Comparison of ENCODE assay signal across 6 fruit fly cellular contexts in the genomic region with DNA sequence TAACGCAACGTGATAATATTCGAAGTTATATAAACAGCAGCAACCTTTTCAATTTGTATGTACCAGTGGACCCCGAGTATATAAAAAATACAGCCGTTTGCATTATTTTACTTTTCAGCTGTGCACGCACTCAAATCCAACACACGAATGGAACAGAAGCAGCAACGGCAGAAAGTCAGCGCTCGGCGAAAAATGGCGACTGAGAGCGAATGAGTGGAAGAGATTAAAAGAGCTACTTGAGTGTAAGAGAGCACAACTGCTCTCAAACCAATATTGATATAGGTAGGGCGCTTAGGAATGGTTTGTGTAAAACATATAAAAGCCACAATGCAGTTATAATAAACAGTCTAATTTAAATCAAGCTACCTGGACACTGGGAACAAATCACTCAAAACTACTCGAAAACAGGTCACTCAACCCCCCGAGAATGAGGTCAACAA.
TF ChIP-seq lines count a peak whose summit lies in the region.

No protein-coding gene starts in this region.

- TF ChIP-seq CTCF in whole organism, embryonic (GFP tag; optimal IDR thresholded peaks at IDR 0.05; lab: Kevin White, UChicago): no peak

TF ChIP-seq in whole organism, 6 proteins besides CTCF, POLR2A, EP300 and RAD21:
- TF ChIP-seq EcR (GFP tag; optimal IDR thresholded peaks at IDR 0.05; lab: Kevin White, UChicago) (peak; percentile 76 to 78), psq (optimal IDR thresholded peaks at IDR 0.05; lab: Kevin White, UChicago) (no peak)

TF ChIP-seq in whole organism, adult, 20 proteins besides CTCF, POLR2A, EP300 and RAD21 (continues in another document):
- peak; percentile 41 for TF ChIP-seq CG7045 (GFP tag; optimal IDR thresholded peaks at IDR 0.05; lab: Kevin White, UChicago)
- peak; percentile 57 for TF ChIP-seq CG33017 (tag; optimal IDR thresholded peaks at IDR 0.05; lab: Kevin White, UChicago)
- peak; percentile 64 for TF ChIP-seq bab1 (GFP tag; optimal IDR thresholded peaks at IDR 0.05; lab: Kevin White, UChicago)
- TF ChIP-seq CG1620 (GFP tag; optimal IDR thresholded peaks at IDR 0.05; lab: Kevin White, UChicago): peak; percentile 43
- TF ChIP-seq cnc (optimal IDR thresholded peaks at IDR 0.05; lab: Kevin White, UChicago): no peak
- TF ChIP-seq CG5204 (GFP tag; optimal IDR thresholded peaks at IDR 0.05; lab: Kevin White, UChicago): peak; percentile 46
- TF ChIP-seq Clk (GFP tag; optimal IDR thresholded peaks at IDR 0.05; lab: Kevin White, UChicago): peak; percentile 5
- no peak for TF ChIP-seq toe (GFP tag; optimal IDR thresholded peaks at IDR 0.05; lab: Kevin White, UChicago)
- peak; percentile 84 for TF ChIP-seq tj (GFP tag; optimal IDR thresholded peaks at IDR 0.05; lab: Kevin White, UChicago)
- no peak for TF ChIP-seq ovo (GFP tag; optimal IDR thresholded peaks at IDR 0.05; lab: Kevin White, UChicago)
- TF ChIP-seq cic (GFP tag; optimal IDR thresholded peaks at IDR 0.05; lab: Kevin White, UChicago): peak; percentile 3
- TF ChIP-seq Crg-1 (GFP tag; optimal IDR thresholded peaks at IDR 0.05; lab: Kevin White, UChicago): peak; percentile 78
- peak; percentile 50 for TF ChIP-seq CG12768 (GFP tag; optimal IDR thresholded peaks at IDR 0.05; lab: Kevin White, UChicago)
- TF ChIP-seq kay (GFP tag; lab: Kevin White, UChicago; ENCODE audit: borderline replicate concordance): no peak
- TF ChIP-seq Hr96 (GFP tag; optimal IDR thresholded peaks at IDR 0.05; lab: Kevin White, UChicago): peak; percentile 47
- peak; percentile 55 for TF ChIP-seq CG7101 (tag; optimal IDR thresholded peaks at IDR 0.05; lab: Kevin White, UChicago)
- TF ChIP-seq Mnt (GFP tag; optimal IDR thresholded peaks at IDR 0.05; lab: Kevin White, UChicago): peak; percentile 48

TF ChIP-seq in whole organism, embryonic, 481 proteins besides CTCF, POLR2A, EP300 and RAD21 (continues in another document):
- TF ChIP-seq Oli (tag; optimal IDR thresholded peaks at IDR 0.05; lab: Kevin White, UChicago) (peak; percentile 11), sqz (GFP tag; optimal IDR thresholded peaks at IDR 0.05; lab: Kevin White, UChicago) (peak; percentile 73), p53 (GFP tag; optimal IDR thresholded peaks at IDR 0.05; lab: Kevin White, UChicago) (no peak), CG10959 (GFP tag; IDR thresholded peaks at IDR 0.05; lab: Robert Waterston, UW) (no peak), kay (GFP tag; optimal IDR thresholded peaks at IDR 0.05; lab: Kevin White, UChicago) (peak; percentile 3), nau (GFP tag; optimal IDR thresholded peaks at IDR 0.05; lab: Kevin White, UChicago) (peak; percentile 91), CG1529 (GFP tag; optimal IDR thresholded peaks at IDR 0.05; lab: Kevin White, UChicago) (peak; percentile 70), vnd (GFP tag; IDR thresholded peaks at IDR 0.05; lab: Robert Waterston, UW; ENCODE audit: partially characterized antibody) (no peak), D19A (tag; optimal IDR thresholded peaks at IDR 0.05; lab: Kevin White, UChicago) (peak; percentile 35), toy (GFP tag; IDR thresholded peaks at IDR 0.05; lab: Robert Waterston, UW) (no peak), CG18476 (GFP tag; optimal IDR thresholded peaks at IDR 0.05; lab: Kevin White, UChicago) (peak; percentile 43), Ets97D (GFP tag; optimal IDR thresholded peaks at IDR 0.05; lab: Kevin White, UChicago) (no peak), CG2120 (GFP tag; optimal IDR thresholded peaks at IDR 0.05; lab: Kevin White, UChicago) (peak; percentile 6), CG12071 (GFP tag; optimal IDR thresholded peaks at IDR 0.05; lab: Kevin White, UChicago) (peak; percentile 87), Asciz (GFP tag; optimal IDR thresholded peaks at IDR 0.05; lab: Kevin White, UChicago) (peak; percentile 82), CG32532 (GFP tag; IDR thresholded peaks at IDR 0.05; lab: Robert Waterston, UW) (no peak), Xrp1 (GFP tag; IDR thresholded peaks at IDR 0.05; lab: Robert Waterston, UW) (peak; percentile 54)

TF ChIP-seq in whole organism, prepupa, 60 proteins besides CTCF, POLR2A, EP300 and RAD21 (continues in another document):
- TF ChIP-seq svp (GFP tag; lab: Kevin White, UChicago) (no peak), Hr39 (GFP tag; optimal IDR thresholded peaks at IDR 0.05; lab: Kevin White, UChicago) (no peak), CG32006 (GFP tag; optimal IDR thresholded peaks at IDR 0.05; lab: Kevin White, UChicago) (peak; percentile 19), vri (GFP tag; optimal IDR thresholded peaks at IDR 0.05; lab: Kevin White, UChicago) (peak; percentile 68), esn (GFP tag; optimal IDR thresholded peaks at IDR 0.05; lab: Kevin White, UChicago) (peak; percentile 46), CG6808 (GFP tag; optimal IDR thresholded peaks at IDR 0.05; lab: Kevin White, UChicago) (peak; percentile 49), OdsH (GFP tag; optimal IDR thresholded peaks at IDR 0.05; lab: Kevin White, UChicago) (peak; percentile 2), topi (GFP tag; optimal IDR thresholded peaks at IDR 0.05; lab: Kevin White, UChicago) (peak; percentile 32), Ets96B (tag; optimal IDR thresholded peaks at IDR 0.05; lab: Kevin White, UChicago) (peak; percentile 4), Blimp-1 (GFP tag; optimal IDR thresholded peaks at IDR 0.05; lab: Kevin White, UChicago) (no peak), Eip93F (GFP tag; optimal IDR thresholded peaks at IDR 0.05; lab: Kevin White, UChicago) (no peak), Eip78C (GFP tag; lab: Kevin White, UChicago) (peak; percentile 84), CG6854 (GFP tag; optimal IDR thresholded peaks at IDR 0.05; lab: Kevin White, UChicago) (peak; percentile 91), pdm3 (GFP tag; optimal IDR thresholded peaks at IDR 0.05; lab: Kevin White, UChicago) (peak; percentile 11), Hr38 (GFP tag; optimal IDR thresholded peaks at IDR 0.05; lab: Kevin White, UChicago) (no peak), CG8632 (GFP tag; optimal IDR thresholded peaks at IDR 0.05; lab: Kevin White, UChicago) (peak; percentile 52), Gug (GFP tag; IDR thresholded peaks at IDR 0.05; lab: Robert Waterston, UW) (no peak), CG10669 (GFP tag; optimal IDR thresholded peaks at IDR 0.05; lab: Kevin White, UChicago) (no peak), Hr4 (GFP tag; optimal IDR thresholded peaks at IDR 0.05; lab: Kevin White, UChicago) (no peak)

TF ChIP-seq in whole organism, pupa, 21 proteins besides CTCF, POLR2A, EP300 and RAD21 (continues in another document):
- TF ChIP-seq CG8301 (tag; optimal IDR thresholded peaks at IDR 0.05; lab: Kevin White, UChicago): no peak
- peak; percentile 3 for TF ChIP-seq CG8159 (tag; optimal IDR thresholded peaks at IDR 0.05; lab: Kevin White, UChicago)
- TF ChIP-seq fd96Ca (GFP tag; IDR thresholded peaks at IDR 0.05; lab: Robert Waterston, UW): peak; percentile 19; the same call in 1 of the 3 replicates
- peak; percentile 43 for TF ChIP-seq Pif1A (GFP tag; optimal IDR thresholded peaks at IDR 0.05; lab: Kevin White, UChicago)
- TF ChIP-seq EcR (GFP tag; optimal IDR thresholded peaks at IDR 0.05; lab: Kevin White, UChicago): peak; percentile 96
- TF ChIP-seq CG9948 (tag; optimal IDR thresholded peaks at IDR 0.05; lab: Kevin White, UChicago): no peak
- peak; percentile 10 for TF ChIP-seq CG17806 (tag; optimal IDR thresholded peaks at IDR 0.05; lab: Kevin White, UChicago)
- no peak for TF ChIP-seq rn (GFP tag; IDR thresholded peaks at IDR 0.05; lab: Robert Waterston, UW)
- TF ChIP-seq gl (tag; optimal IDR thresholded peaks at IDR 0.05; lab: Kevin White, UChicago): peak; percentile 23
- no peak for TF ChIP-seq CG15710 (tag; optimal IDR thresholded peaks at IDR 0.05; lab: Kevin White, UChicago)
- peak; percentile 27; the same call in 1 of the 2 replicates for TF ChIP-seq Ets98B (GFP tag; IDR thresholded peaks at IDR 0.05; lab: Robert Waterston, UW)
- TF ChIP-seq D1 (tag; optimal IDR thresholded peaks at IDR 0.05; lab: Kevin White, UChicago): no peak
- TF ChIP-seq Pif1B (GFP tag; optimal IDR thresholded peaks at IDR 0.05; lab: Kevin White, UChicago): peak; percentile 77
- no peak for TF ChIP-seq CG14655 (GFP tag; optimal IDR thresholded peaks at IDR 0.05; lab: Kevin White, UChicago)
- peak; percentile 74 for TF ChIP-seq CG12605 (GFP tag; IDR thresholded peaks at IDR 0.05; lab: Robert Waterston, UW)
- peak; percentile 13 for TF ChIP-seq CG34367 (tag; optimal IDR thresholded peaks at IDR 0.05; lab: Kevin White, UChicago)
- TF ChIP-seq CG10348 (GFP tag; IDR thresholded peaks at IDR 0.05; lab: Robert Waterston, UW): no peak
- TF ChIP-seq Snoo (tag; optimal IDR thresholded peaks at IDR 0.05; lab: Kevin White, UChicago): peak; percentile 57
- peak; percentile 59 for TF ChIP-seq CG13204 (GFP tag; optimal IDR thresholded peaks at IDR 0.05; lab: Kevin White, UChicago)

TF ChIP-seq in whole organism, wandering third instar larva, 38 proteins besides CTCF, POLR2A, EP300 and RAD21 (continues in another document):
- TF ChIP-seq sage (GFP tag; optimal IDR thresholded peaks at IDR 0.05; lab: Kevin White, UChicago) (peak; percentile 66), Sp1 (GFP tag; optimal IDR thresholded peaks at IDR 0.05; lab: Kevin White, UChicago) (peak; percentile 66), br (GFP tag; optimal IDR thresholded peaks at IDR 0.05; lab: Kevin White, UChicago) (peak; percentile 4), fru (GFP tag; optimal IDR thresholded peaks at IDR 0.05; lab: Kevin White, UChicago) (peak; percentile 10), CG9705 (GFP tag; optimal IDR thresholded peaks at IDR 0.05; lab: Kevin White, UChicago) (no peak), Rel (GFP tag; optimal IDR thresholded peaks at IDR 0.05; lab: Kevin White, UChicago) (no peak), Rel (tag; optimal IDR thresholded peaks at IDR 0.05; lab: Kevin White, UChicago) (peak; percentile 43), Hnf4 (GFP tag; optimal IDR thresholded peaks at IDR 0.05; lab: Kevin White, UChicago) (peak; percentile 18), Mio (GFP tag; optimal IDR thresholded peaks at IDR 0.05; lab: Kevin White, UChicago) (no peak), OdsH (GFP tag; optimal IDR thresholded peaks at IDR 0.05; lab: Kevin White, UChicago) (peak; percentile 42), brk (GFP tag; optimal IDR thresholded peaks at IDR 0.05; lab: Kevin White, UChicago) (no peak), ey (GFP tag; optimal IDR thresholded peaks at IDR 0.05; lab: Kevin White, UChicago) (peak; percentile 7), foxo (GFP tag; optimal IDR thresholded peaks at IDR 0.05; lab: Kevin White, UChicago) (peak; percentile 12 to 63), psq (GFP tag; optimal IDR thresholded peaks at IDR 0.05; lab: Kevin White, UChicago) (peak; percentile 69), HLH106 (tag; optimal IDR thresholded peaks at IDR 0.05; lab: Kevin White, UChicago) (no peak), Jra (GFP tag; optimal IDR thresholded peaks at IDR 0.05; lab: Kevin White, UChicago) (no peak), woc (GFP tag; optimal IDR thresholded peaks at IDR 0.05; lab: Kevin White, UChicago) (no peak), pan (optimal IDR thresholded peaks at IDR 0.05; lab: Kevin White, UChicago) (no peak), Vsx2 (GFP tag; optimal IDR thresholded peaks at IDR 0.05; lab: Kevin White, UChicago; ENCODE audit: partially characterized antibody) (peak; percentile 22), CrebA (GFP tag; optimal IDR thresholded peaks at IDR 0.05; lab: Kevin White, UChicago; ENCODE audit: borderline replicate concordance) (peak; percentile 36), sv (GFP tag; optimal IDR thresholded peaks at IDR 0.05; lab: Kevin White, UChicago) (peak; percentile 42), Myc (optimal IDR thresholded peaks at IDR 0.05; lab: Kevin White, UChicago) (no peak)
